Fruit fly (Drosophila melanogaster): ENCODE results near the gene CG15011.

DNA sequence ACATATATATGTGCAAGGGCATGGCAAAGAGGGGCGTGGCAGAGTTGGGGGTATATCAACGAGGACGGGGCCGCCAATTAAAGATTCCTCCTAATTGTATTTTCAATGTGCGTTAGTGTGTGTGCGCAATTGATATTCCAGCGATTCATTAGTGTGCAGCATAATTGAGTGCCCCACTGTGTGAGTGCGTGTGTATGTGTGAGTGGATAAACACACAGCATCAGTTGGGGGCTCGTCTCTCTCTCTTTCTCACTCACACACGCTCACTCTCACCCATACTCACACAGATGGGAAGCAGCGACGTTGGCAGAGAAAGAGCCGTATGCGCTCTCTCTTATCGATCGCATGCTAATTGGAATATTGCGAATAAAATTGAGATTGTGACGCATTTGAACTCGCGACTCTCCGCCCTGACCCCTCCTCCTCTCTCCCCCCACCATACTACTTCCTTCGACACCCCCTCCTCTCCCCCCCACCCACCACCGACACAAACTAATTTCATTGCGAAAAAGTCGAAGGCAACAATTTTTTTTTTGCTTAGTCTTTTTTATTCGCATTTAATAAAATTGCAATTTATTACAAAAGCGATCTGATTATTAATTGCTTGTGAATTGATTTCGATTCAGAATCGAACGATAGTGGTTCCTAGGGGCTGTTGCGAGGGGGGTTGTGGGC lies 25.2 kb downstream of the CG15011 start:
- TF ChIP-seq Ets98B (GFP tag; IDR thresholded peaks at IDR 0.05): no peak
- TF ChIP-seq CG9948 (tag; optimal IDR thresholded peaks at IDR 0.05): no peak
- no peak for TF ChIP-seq fd96Ca (GFP tag; IDR thresholded peaks at IDR 0.05)

Data from whole organism, pupa.